Worm (Caenorhabditis elegans) whole organism, late embryonic: ENCODE results near the gene C14C6.13.

Experiments
- ceh-18 ChIP-seq: sonication (generic microtip); optimal IDR thresholded peaks from 2 replicates; lab custom pipeline; 2016; ENCODE audit warnings: missing genetic modification characterization, missing compliant biosample characterization
- ceh-48 ChIP-seq: sonication (generic microtip); optimal IDR thresholded peaks from 2 replicates; lab custom pipeline; 2016; ENCODE audit warnings: missing genetic modification characterization, inconsistent platforms, missing compliant biosample characterization
- ceh-9 ChIP-seq: sonication (generic microtip); optimal IDR thresholded peaks from 2 replicates; lab custom pipeline; 2016; ENCODE audit warnings: mild to moderate bottlenecking, missing genetic modification characterization, inconsistent platforms, missing compliant biosample characterization
- hlh-13 ChIP-seq: fragments of 200-800 bp; sonication (Bioruptor generic); optimal IDR thresholded peaks from 2 replicates; lab custom pipeline; 2018; ENCODE audit warnings: mild to moderate bottlenecking, missing genetic modification characterization, missing compliant biosample characterization
- npax-4 ChIP-seq: sonication (generic microtip); optimal IDR thresholded peaks from 2 replicates; lab custom pipeline; 2016; ENCODE audit warnings: missing genetic modification characterization, missing compliant biosample characterization
- odd-2 ChIP-seq: sonication (generic microtip); optimal IDR thresholded peaks from 2 replicates; lab custom pipeline; 2017; ENCODE audit warnings: antibody characterized with exemption, mild to moderate bottlenecking, missing genetic modification characterization, missing compliant biosample characterization
- pha-4 ChIP-seq: fragments of 150-350 bp; optimal IDR thresholded peaks from 2 replicates; lab custom pipeline; 2018; ENCODE audit warnings: missing biosample characterization, missing genetic modification reagents, missing genetic modification characterization
- pqm-1 ChIP-seq: sonication (generic microtip); optimal IDR thresholded peaks from 2 replicates; lab custom pipeline; 2016; ENCODE audit warnings: missing genetic modification characterization, missing compliant biosample characterization
- ref-2 ChIP-seq: sonication (generic microtip); optimal IDR thresholded peaks from 2 replicates; lab custom pipeline; 2016; ENCODE audit warnings: missing genetic modification characterization, missing compliant biosample characterization

DNA sequence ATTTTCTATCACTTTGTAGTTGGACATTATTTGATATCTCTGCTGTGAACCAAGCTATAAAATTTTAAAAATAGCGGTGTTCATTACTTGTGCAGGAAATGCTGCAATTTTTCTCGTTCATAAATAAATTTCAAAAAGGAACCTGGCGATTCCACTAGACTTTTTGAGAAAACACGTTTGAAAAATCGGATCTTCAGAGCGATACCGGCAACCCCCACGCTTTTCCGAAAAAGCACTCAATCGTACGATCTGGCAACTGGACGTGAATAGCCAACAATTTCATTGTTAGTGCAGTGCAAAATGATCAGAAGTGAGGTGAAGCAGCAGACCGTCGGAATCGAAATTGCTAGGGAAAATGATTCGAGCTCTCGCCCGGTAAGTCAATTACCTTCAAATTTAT, 7.1 kb upstream of the C14C6.13 start, which contains the start of gene nstp-7:
- TF ChIP-seq ceh-48 (tag; lab: Kevin White, UChicago) (no peak), ceh-18 (tag; lab: Kevin White, UChicago) (no peak), npax-4 (no peak), pha-4 (tag; lab: Kevin White, UChicago) (no peak), pqm-1 (tag; lab: Kevin White, UChicago) (no peak), odd-2 (tag; lab: Kevin White, UChicago) (no peak), hlh-13 (GFP tag; lab: Kevin White, UChicago) (no peak), ceh-9 (tag; lab: Kevin White, UChicago) (no peak), ref-2 (tag; lab: Kevin White, UChicago) (no peak)
